Fruit fly (Drosophila melanogaster) whole organism, pupa: ENCODE measurements around the gene Membrin.

ENCODE experiments used
- CG10348 ChIP-seq: fragments of 200-800 bp; sonication (Bioruptor generic); IDR thresholded peaks from 2 replicates; pipeline ENCODE4 v1.3.6; 2022; ENCODE audit warnings: missing biosample characterization, missing genetic modification characterization
- CG12605 ChIP-seq: fragments of 200-800 bp; sonication (Bioruptor generic); IDR thresholded peaks from 2 replicates; pipeline ENCODE4 v1.3.6; 2022; ENCODE audit warnings: missing biosample characterization, missing genetic modification characterization
- CG13204 ChIP-seq: fragments of 200-800 bp; sonication (Bioruptor generic); optimal IDR thresholded peaks from 2 replicates; lab custom pipeline; 2018; ENCODE audit warnings: missing biosample characterization, mild to moderate bottlenecking, missing genetic modification characterization, moderate library complexity
- CG14655 ChIP-seq: fragments of 200-800 bp; sonication (Bioruptor generic); optimal IDR thresholded peaks from 3 replicates; lab custom pipeline; 2017; ENCODE audit warnings: mild to moderate bottlenecking, missing biosample characterization, missing genetic modification reagents, missing genetic modification characterization
- CG15710 ChIP-seq: fragments of 200-800 bp; sonication (Bioruptor generic); optimal IDR thresholded peaks from 2 replicates; lab custom pipeline; 2018; ENCODE audit warnings: missing biosample characterization, mild to moderate bottlenecking, missing genetic modification characterization, moderate library complexity
- CG17806 ChIP-seq: fragments of 200-800 bp; sonication (Bioruptor generic); optimal IDR thresholded peaks from 2 replicates; lab custom pipeline; 2018; ENCODE audit warnings: missing biosample characterization, mild to moderate bottlenecking, missing genetic modification characterization, moderate library complexity
- CG32121 ChIP-seq: fragments of 200-800 bp; sonication (Bioruptor generic); IDR thresholded peaks from 2 replicates; pipeline ENCODE4 v1.3.6; 2022; ENCODE audit warnings: missing biosample characterization, missing genetic modification characterization
- CG34367 ChIP-seq: fragments of 200-800 bp; sonication (Bioruptor generic); optimal IDR thresholded peaks from 2 replicates; lab custom pipeline; 2018; ENCODE audit warnings: missing biosample characterization, mild to moderate bottlenecking, missing genetic modification characterization
- CG4496 ChIP-seq: fragments of 200-800 bp; sonication (Bioruptor generic); IDR thresholded peaks from 3 replicates; pipeline ENCODE4 v1.3.6; 2022; ENCODE audit warnings: missing biosample characterization, missing genetic modification characterization
- CG8159 ChIP-seq: fragments of 200-800 bp; sonication (Bioruptor generic); optimal IDR thresholded peaks from 3 replicates; lab custom pipeline; 2018; ENCODE audit warnings: missing biosample characterization, mild to moderate bottlenecking, missing genetic modification characterization, moderate library complexity
- CG8301 ChIP-seq: fragments of 200-800 bp; sonication (Bioruptor generic); optimal IDR thresholded peaks from 2 replicates; lab custom pipeline; 2018; ENCODE audit warnings: missing biosample characterization, mild to moderate bottlenecking, missing genetic modification characterization
- CG9948 ChIP-seq: fragments of 200-800 bp; sonication (Bioruptor generic); optimal IDR thresholded peaks from 2 replicates; lab custom pipeline; 2018; ENCODE audit warnings: missing biosample characterization, mild to moderate bottlenecking, missing genetic modification characterization, moderate library complexity
- D1 ChIP-seq: fragments of 200-800 bp; sonication (Bioruptor generic); optimal IDR thresholded peaks from 2 replicates; lab custom pipeline; 2018; ENCODE audit warnings: missing biosample characterization, mild to moderate bottlenecking, missing genetic modification characterization, moderate library complexity
- EcR ChIP-seq: fragments of 200-800 bp; sonication (Bioruptor generic); optimal IDR thresholded peaks from 3 replicates; lab custom pipeline; 2019; ENCODE audit warnings: missing biosample characterization, missing genetic modification characterization, mild to moderate bottlenecking, moderate library complexity, missing genetic modification reagents
- Ets98B ChIP-seq: fragments of 200-800 bp; sonication (Bioruptor generic); IDR thresholded peaks from 2 replicates; pipeline ENCODE4 v1.3.6; 2022; ENCODE audit warnings: missing biosample characterization, missing genetic modification characterization
- Pif1A ChIP-seq: fragments of 200-800 bp; sonication (Bioruptor generic); optimal IDR thresholded peaks from 3 replicates; lab custom pipeline; 2016; ENCODE audit warnings: missing biosample characterization, missing genetic modification characterization
- Pif1B ChIP-seq: fragments of 200-800 bp; sonication (Bioruptor generic); optimal IDR thresholded peaks from 3 replicates; lab custom pipeline; 2016; ENCODE audit warnings: missing biosample characterization, missing genetic modification characterization
- Snoo ChIP-seq: fragments of 200-800 bp; sonication (Bioruptor generic); optimal IDR thresholded peaks from 3 replicates; lab custom pipeline; 2017; ENCODE audit warnings: missing biosample characterization, mild to moderate bottlenecking, missing genetic modification characterization, inconsistent platforms
- fd96Ca ChIP-seq: fragments of 200-800 bp; sonication (Bioruptor generic); IDR thresholded peaks from 3 replicates; pipeline ENCODE4 v1.3.6; 2022; ENCODE audit warnings: missing biosample characterization, missing genetic modification characterization
- gl ChIP-seq: fragments of 200-800 bp; sonication (Bioruptor generic); optimal IDR thresholded peaks from 2 replicates; lab custom pipeline; 2018; ENCODE audit warnings: missing biosample characterization, mild to moderate bottlenecking, missing genetic modification characterization
- rn ChIP-seq: fragments of 200-800 bp; sonication (Bioruptor generic); IDR thresholded peaks from 2 replicates; pipeline ENCODE4 v1.3.6; 2022; ENCODE audit warnings: missing biosample characterization, missing genetic modification characterization

The Membrin gene

dm6 chr3L:5349751-5350310 is 16.4 kb upstream of the Membrin start:
- TF ChIP-seq CG8159 (tag; lab: Kevin White, UChicago) (peak; percentile 38), fd96Ca (GFP tag; lab: Robert Waterston, UW) (no peak), CG34367 (no peak), CG32121 (GFP tag; lab: Robert Waterston, UW) (no peak), Pif1B (no peak), CG13204 (GFP tag; lab: Kevin White, UChicago) (no peak), CG8301 (tag; lab: Kevin White, UChicago) (peak; percentile 35), Ets98B (no peak), Pif1A (GFP tag; lab: Kevin White, UChicago) (peak; percentile 11), CG15710 (tag; lab: Kevin White, UChicago) (no peak), CG9948 (peak; percentile 42)

- TF ChIP-seq CG8301 (tag; lab: Kevin White, UChicago) (no peak), Ets98B (no peak), Snoo (tag; lab: Kevin White, UChicago) (no peak), CG15710 (tag; lab: Kevin White, UChicago) (no peak), CG10348 (GFP tag; lab: Robert Waterston, UW) (no peak), fd96Ca (GFP tag; lab: Robert Waterston, UW) (no peak), CG8159 (tag; lab: Kevin White, UChicago) (no peak), rn (GFP tag; lab: Robert Waterston, UW) (no peak), CG17806 (no peak), Pif1A (GFP tag; lab: Kevin White, UChicago) (no peak), CG13204 (GFP tag; lab: Kevin White, UChicago) (no peak), CG32121 (GFP tag; lab: Robert Waterston, UW) (no peak), CG9948 (no peak)
These were observed 14.9 kb upstream of the Membrin start for dm6 chr3L:5351348-5351850.

dm6 chr3L:5352684-5353322 is 13.5 kb upstream of the Membrin start:
- TF ChIP-seq CG13204 (GFP tag; lab: Kevin White, UChicago): peak; percentile 89
- TF ChIP-seq CG14655 (GFP tag; lab: Kevin White, UChicago): peak; percentile 65
- TF ChIP-seq CG34367: peak; percentile 92
- peak; percentile 97 for TF ChIP-seq CG8159 (tag; lab: Kevin White, UChicago)
- peak; percentile 82 for TF ChIP-seq D1 (tag; lab: Kevin White, UChicago)
- TF ChIP-seq Ets98B: no peak
- TF ChIP-seq CG15710 (tag; lab: Kevin White, UChicago): peak; percentile 97
- peak; percentile 89 for TF ChIP-seq CG9948
- peak; percentile 100 for TF ChIP-seq EcR
- peak; percentile 66; the same call in 2 of the 3 replicates for TF ChIP-seq CG4496 (GFP tag; lab: Robert Waterston, UW)
- no peak for TF ChIP-seq CG10348 (GFP tag; lab: Robert Waterston, UW)
- TF ChIP-seq CG17806: peak; percentile 89
- peak; percentile 80 for TF ChIP-seq gl (tag; lab: Kevin White, UChicago)
- peak; percentile 49 for TF ChIP-seq CG8301 (tag; lab: Kevin White, UChicago)
- TF ChIP-seq Pif1B: peak; percentile 73
- no peak for TF ChIP-seq rn (GFP tag; lab: Robert Waterston, UW)
- peak; percentile 14 for TF ChIP-seq Pif1A (GFP tag; lab: Kevin White, UChicago)
- TF ChIP-seq CG32121 (GFP tag; lab: Robert Waterston, UW): 0 out of 2 replicates have a peak, but pooled peaks have one; percentile 8
- no peak for TF ChIP-seq fd96Ca (GFP tag; lab: Robert Waterston, UW)
- peak; percentile 78 for TF ChIP-seq Snoo (tag; lab: Kevin White, UChicago)
- peak; percentile 53; the same call in 1 of the 2 replicates for TF ChIP-seq CG12605 (GFP tag; lab: Robert Waterston, UW)

- TF ChIP-seq CG32121 (GFP tag; lab: Robert Waterston, UW) (no peak), gl (tag; lab: Kevin White, UChicago) (peak; percentile 37)
These were observed 12.7 kb upstream of the Membrin start for dm6 chr3L:5353484-5354056.

- TF ChIP-seq CG10348 (GFP tag; lab: Robert Waterston, UW) (no peak), Pif1B (no peak), CG15710 (tag; lab: Kevin White, UChicago) (no peak), Pif1A (GFP tag; lab: Kevin White, UChicago) (no peak), CG8159 (tag; lab: Kevin White, UChicago) (no peak), Ets98B (no peak), CG9948 (no peak), CG34367 (no peak), CG8301 (tag; lab: Kevin White, UChicago) (no peak), gl (tag; lab: Kevin White, UChicago) (no peak), CG12605 (GFP tag; lab: Robert Waterston, UW) (no peak), EcR (no peak), CG14655 (GFP tag; lab: Kevin White, UChicago) (no peak), rn (GFP tag; lab: Robert Waterston, UW) (no peak), CG32121 (GFP tag; lab: Robert Waterston, UW) (no peak)
These were observed 11.8 kb upstream of the Membrin start for dm6 chr3L:5354472-5354871.
